Fruit fly (Drosophila melanogaster) whole organism, pupa: Measurements from ENCODE around the gene Eig71Ej.
A peak's percentile ranks its signal among the peaks of the same experiment; 100 is the strongest.

Experiments used
- CG12605 ChIP-seq: fragments of 200-800 bp; sonication (Bioruptor generic); IDR thresholded peaks from 2 replicates; pipeline ENCODE4 v1.3.6; 2022; ENCODE audit warnings: missing biosample characterization, missing genetic modification characterization
- CG13204 ChIP-seq: fragments of 200-800 bp; sonication (Bioruptor generic); optimal IDR thresholded peaks from 2 replicates; lab custom pipeline; 2018; ENCODE audit warnings: missing biosample characterization, mild to moderate bottlenecking, missing genetic modification characterization, moderate library complexity
- CG14655 ChIP-seq: fragments of 200-800 bp; sonication (Bioruptor generic); optimal IDR thresholded peaks from 3 replicates; lab custom pipeline; 2017; ENCODE audit warnings: mild to moderate bottlenecking, missing biosample characterization, missing genetic modification reagents, missing genetic modification characterization
- CG15710 ChIP-seq: fragments of 200-800 bp; sonication (Bioruptor generic); optimal IDR thresholded peaks from 2 replicates; lab custom pipeline; 2018; ENCODE audit warnings: missing biosample characterization, mild to moderate bottlenecking, missing genetic modification characterization, moderate library complexity
- CG32121 ChIP-seq: fragments of 200-800 bp; sonication (Bioruptor generic); IDR thresholded peaks from 2 replicates; pipeline ENCODE4 v1.3.6; 2022; ENCODE audit warnings: missing biosample characterization, missing genetic modification characterization
- CG4496 ChIP-seq: fragments of 200-800 bp; sonication (Bioruptor generic); IDR thresholded peaks from 3 replicates; pipeline ENCODE4 v1.3.6; 2022; ENCODE audit warnings: missing biosample characterization, missing genetic modification characterization
- CG8159 ChIP-seq: fragments of 200-800 bp; sonication (Bioruptor generic); optimal IDR thresholded peaks from 3 replicates; lab custom pipeline; 2018; ENCODE audit warnings: missing biosample characterization, mild to moderate bottlenecking, missing genetic modification characterization, moderate library complexity
- CG8301 ChIP-seq: fragments of 200-800 bp; sonication (Bioruptor generic); optimal IDR thresholded peaks from 2 replicates; lab custom pipeline; 2018; ENCODE audit warnings: missing biosample characterization, mild to moderate bottlenecking, missing genetic modification characterization
- CG9948 ChIP-seq: fragments of 200-800 bp; sonication (Bioruptor generic); optimal IDR thresholded peaks from 2 replicates; lab custom pipeline; 2018; ENCODE audit warnings: missing biosample characterization, mild to moderate bottlenecking, missing genetic modification characterization, moderate library complexity
- D1 ChIP-seq: fragments of 200-800 bp; sonication (Bioruptor generic); optimal IDR thresholded peaks from 2 replicates; lab custom pipeline; 2018; ENCODE audit warnings: missing biosample characterization, mild to moderate bottlenecking, missing genetic modification characterization, moderate library complexity
- Pif1A ChIP-seq: fragments of 200-800 bp; sonication (Bioruptor generic); optimal IDR thresholded peaks from 3 replicates; lab custom pipeline; 2016; ENCODE audit warnings: missing biosample characterization, missing genetic modification characterization
- Snoo ChIP-seq: fragments of 200-800 bp; sonication (Bioruptor generic); optimal IDR thresholded peaks from 3 replicates; lab custom pipeline; 2017; ENCODE audit warnings: missing biosample characterization, mild to moderate bottlenecking, missing genetic modification characterization, inconsistent platforms
- rn ChIP-seq: fragments of 200-800 bp; sonication (Bioruptor generic); IDR thresholded peaks from 2 replicates; pipeline ENCODE4 v1.3.6; 2022; ENCODE audit warnings: missing biosample characterization, missing genetic modification characterization

- TF ChIP-seq rn (GFP tag; lab: Robert Waterston, UW) (no peak), CG14655 (GFP tag; lab: Kevin White, UChicago) (peak; percentile 51), CG32121 (GFP tag; lab: Robert Waterston, UW) (no peak), CG4496 (GFP tag; lab: Robert Waterston, UW) (0 out of 3 replicates have a peak, but pooled peaks have one; percentile 21), CG15710 (tag; lab: Kevin White, UChicago) (peak; percentile 54), Snoo (tag; lab: Kevin White, UChicago) (peak; percentile 28), CG8159 (tag; lab: Kevin White, UChicago) (peak; percentile 81), CG8301 (tag; lab: Kevin White, UChicago) (peak; percentile 45), D1 (no peak), CG13204 (GFP tag; lab: Kevin White, UChicago) (no peak), Pif1A (GFP tag; lab: Kevin White, UChicago) (peak; percentile 11), CG9948 (tag; lab: Kevin White, UChicago) (peak; percentile 47), CG12605 (GFP tag; lab: Robert Waterston, UW) (0 out of 2 replicates have a peak, but pooled peaks have one; percentile 7)
Measured at dm6 chr3L:15641590-15642019, 19.2 kb downstream of the Eig71Ej start.
